Fruit fly (Drosophila melanogaster) whole organism, larva: ENCODE data around the gene Ypel.

ENCODE experiments used
- noc ChIP-seq: fragments of 200-800 bp; sonication (Bioruptor generic); optimal IDR thresholded peaks from 3 replicates; lab custom pipeline; 2019; ENCODE audit warnings: missing biosample characterization, mild to moderate bottlenecking, missing genetic modification characterization, moderate library complexity

The Ypel gene

dm6 chrX:10212687-10213329 lies 634 bp upstream of the Ypel start, which contains the start of gene ATPsyndelta:
TSS of gene ATPsyndelta (plus strand) at chrX:10212970.
- TF ChIP-seq noc, result no peak

dm6 chrX:10211128-10211914 lies 853 bp downstream of the Ypel start:
- TF ChIP-seq noc, result peak; percentile 86

dm6 chrX:10210317-10210873 lies 1.8 kb downstream of the Ypel start:
- no peak for TF ChIP-seq noc

- TF ChIP-seq noc, result no peak
These were observed 2.5 kb downstream of the Ypel start for dm6 chrX:10209556-10210164.

dm6 chrX:10206086-10206485 lies 6.1 kb downstream of the Ypel start:
- TF ChIP-seq noc, result no peak

- TF ChIP-seq noc, result no peak
These were observed 9.6 kb downstream of the Ypel start for dm6 chrX:10202595-10202994.

dm6 chrX:10184355-10185058 lies 27.7 kb downstream of the Ypel start:
- TF ChIP-seq noc, result no peak

- TF ChIP-seq noc, result no peak
These were observed 29.3 kb downstream of the Ypel start for dm6 chrX:10182867-10183266.

dm6 chrX:10158175-10158574 lies 54.0 kb downstream of the Ypel start, which contains the start of gene CG43902:
TSS of gene CG43902 (plus strand) at chrX:10158434.
- no peak for TF ChIP-seq noc
